Worm (Caenorhabditis elegans): ENCODE results near the gene C31B8.9.

C31B8.9 gene

ce11 chrV:2903227-2903626, 9.6 kb downstream of the C31B8.9 start, which contains the start of gene C31B8.7:
C31B8.7 (minus strand) TSS chrV:2903327.
- TF ChIP-seq flh-1 (GFP tag; optimal IDR thresholded peaks at IDR 0.05) (no peak), zip-8 (tag; optimal IDR thresholded peaks at IDR 0.05) (no peak), nhr-28 (tag; optimal IDR thresholded peaks at IDR 0.05) (no peak), drap-1 (GFP tag; optimal IDR thresholded peaks at IDR 0.05) (no peak), mls-2 (tag; optimal IDR thresholded peaks at IDR 0.05) (no peak), blmp-1 (tag; optimal IDR thresholded peaks at IDR 0.05) (no peak), elt-1 (tag; optimal IDR thresholded peaks at IDR 0.05; ENCODE audit: borderline replicate concordance, insufficient read depth) (no peak), mab-5 (tag; optimal IDR thresholded peaks at IDR 0.05) (no peak), lin-32 (GFP tag; optimal IDR thresholded peaks at IDR 0.05) (no peak), nhr-237 (tag; optimal IDR thresholded peaks at IDR 0.05) (no peak), unc-120 (tag; optimal IDR thresholded peaks at IDR 0.05; ENCODE audit: poor library complexity, severe bottlenecking) (no peak), lsy-2 (tag; optimal IDR thresholded peaks at IDR 0.05) (no peak), ztf-11 (tag; optimal IDR thresholded peaks at IDR 0.05) (no peak), cnd-1 (tag; optimal IDR thresholded peaks at IDR 0.05) (no peak), ces-1 (GFP tag; optimal IDR thresholded peaks at IDR 0.05) (no peak), bed-3 (GFP tag; optimal IDR thresholded peaks at IDR 0.05) (no peak), pha-4 (tag; optimal IDR thresholded peaks at IDR 0.05) (no peak)

ce11 chrV:2899867-2900266, 12.9 kb downstream of the C31B8.9 start, which contains the start of gene str-46:
str-46 (minus strand) TSS chrV:2899967.
- TF ChIP-seq nhr-12 (tag; optimal IDR thresholded peaks at IDR 0.05) (no peak), lin-13 (tag; optimal IDR thresholded peaks at IDR 0.05) (no peak), elt-3 (tag; optimal IDR thresholded peaks at IDR 0.05) (no peak), unc-62 (GFP tag; optimal IDR thresholded peaks at IDR 0.05) (no peak), sem-2 (GFP tag; optimal IDR thresholded peaks at IDR 0.05) (no peak), sptf-1 (tag; optimal IDR thresholded peaks at IDR 0.05) (no peak), M03D4.4 (tag; optimal IDR thresholded peaks at IDR 0.05) (no peak), mls-2 (tag; optimal IDR thresholded peaks at IDR 0.05) (no peak)

DNA sequence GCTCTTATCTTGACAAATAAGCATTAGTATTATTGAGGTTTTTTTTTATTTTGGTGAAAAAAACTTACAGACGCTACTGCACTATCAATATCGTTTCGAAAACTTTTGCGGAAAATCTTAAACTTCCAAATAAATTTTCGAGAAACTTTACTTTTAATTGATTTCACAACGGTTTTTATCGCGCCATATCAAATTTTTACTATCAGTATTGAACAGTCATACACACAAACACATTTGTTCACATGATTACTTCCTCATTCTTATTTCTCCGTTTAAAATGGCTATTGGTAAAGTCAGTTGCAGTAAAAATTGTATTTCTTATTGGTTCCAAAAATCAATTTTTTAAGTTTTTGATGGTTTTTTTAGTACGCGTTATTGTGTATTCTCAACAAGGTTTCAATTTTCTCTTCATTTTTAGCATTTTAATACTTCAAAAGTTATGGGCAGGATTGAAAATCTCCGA, 16.6 kb downstream of the C31B8.9 start, which contains the start of gene pals-32:
pals-32 (plus strand) TSS at position 413 of the 463 bp plus-strand sequence.
- TF ChIP-seq sem-2 (GFP tag; optimal IDR thresholded peaks at IDR 0.05) (no peak), nhr-2 (tag; optimal IDR thresholded peaks at IDR 0.05) (no peak), elt-3 (tag; optimal IDR thresholded peaks at IDR 0.05) (no peak), blmp-1 (tag; optimal IDR thresholded peaks at IDR 0.05) (no peak), sptf-1 (tag; optimal IDR thresholded peaks at IDR 0.05) (no peak), mab-5 (tag; optimal IDR thresholded peaks at IDR 0.05) (no peak), cnd-1 (tag; optimal IDR thresholded peaks at IDR 0.05) (no peak), elt-1 (tag; optimal IDR thresholded peaks at IDR 0.05; ENCODE audit: borderline replicate concordance, insufficient read depth) (no peak), unc-62 (GFP tag; optimal IDR thresholded peaks at IDR 0.05) (no peak), mep-1 (tag; optimal IDR thresholded peaks at IDR 0.05) (no peak), ces-1 (GFP tag; optimal IDR thresholded peaks at IDR 0.05) (no peak), unc-120 (tag; optimal IDR thresholded peaks at IDR 0.05; ENCODE audit: poor library complexity, severe bottlenecking) (no peak)

- no peak for TF ChIP-seq unc-62 (GFP tag; optimal IDR thresholded peaks at IDR 0.05)
- TF ChIP-seq mab-5 (tag; optimal IDR thresholded peaks at IDR 0.05), result no peak
- no peak for TF ChIP-seq cnd-1 (tag; optimal IDR thresholded peaks at IDR 0.05)
- no peak for TF ChIP-seq tbx-8 (GFP tag; optimal IDR thresholded peaks at IDR 0.05)
- no peak for TF ChIP-seq ceh-43 (GFP tag; optimal IDR thresholded peaks at IDR 0.05)
- no peak for TF ChIP-seq flh-1 (GFP tag; optimal IDR thresholded peaks at IDR 0.05)
- TF ChIP-seq hlh-1 (tag; optimal IDR thresholded peaks at IDR 0.05), result no peak
- TF ChIP-seq ztf-11 (tag; optimal IDR thresholded peaks at IDR 0.05), result no peak
- TF ChIP-seq zip-8 (tag; optimal IDR thresholded peaks at IDR 0.05), result no peak
- no peak for TF ChIP-seq blmp-1 (tag; optimal IDR thresholded peaks at IDR 0.05)
- no peak for TF ChIP-seq mep-1 (tag; optimal IDR thresholded peaks at IDR 0.05)
- TF ChIP-seq lsy-2 (tag; optimal IDR thresholded peaks at IDR 0.05), result no peak
- no peak for TF ChIP-seq lin-13 (tag; optimal IDR thresholded peaks at IDR 0.05)
- no peak for TF ChIP-seq snpc-4 (tag; optimal IDR thresholded peaks at IDR 0.05)
- no peak for TF ChIP-seq M03D4.4 (tag; optimal IDR thresholded peaks at IDR 0.05)
These were observed 19.8 kb downstream of the C31B8.9 start, which contains the start of gene srh-127 for ce11 chrV:2892976-2893375. srh-127 (plus strand) TSS chrV:2893276.

- TF ChIP-seq tbx-8 (GFP tag; optimal IDR thresholded peaks at IDR 0.05) (no peak), ceh-39 (tag; optimal IDR thresholded peaks at IDR 0.05) (no peak), elt-1 (tag; optimal IDR thresholded peaks at IDR 0.05; ENCODE audit: borderline replicate concordance, insufficient read depth) (no peak), mls-2 (tag; optimal IDR thresholded peaks at IDR 0.05) (no peak), lin-13 (tag; optimal IDR thresholded peaks at IDR 0.05) (no peak), flh-1 (GFP tag; optimal IDR thresholded peaks at IDR 0.05) (no peak), ces-1 (GFP tag; optimal IDR thresholded peaks at IDR 0.05) (no peak), pha-4 (tag; optimal IDR thresholded peaks at IDR 0.05) (no peak), nhr-76 (tag; optimal IDR thresholded peaks at IDR 0.05) (no peak), sem-2 (GFP tag; optimal IDR thresholded peaks at IDR 0.05) (no peak), hlh-1 (tag; optimal IDR thresholded peaks at IDR 0.05) (no peak), mab-5 (tag; optimal IDR thresholded peaks at IDR 0.05) (no peak), lsy-2 (tag; optimal IDR thresholded peaks at IDR 0.05) (no peak), nhr-12 (tag; optimal IDR thresholded peaks at IDR 0.05) (no peak)
These were observed 20.9 kb downstream of the C31B8.9 start, which contains the start of gene F37B4.15 for ce11 chrV:2891927-2892326. F37B4.15 (plus strand) TSS chrV:2892227.

Data from whole organism, mixed stage, embryonic.